Worm (Caenorhabditis elegans) whole organism, early embryonic: ENCODE results near the gene lgg-2.

Source experiments
- B0310.2 ChIP-seq: sonication (generic microtip); optimal IDR thresholded peaks from 2 replicates; lab custom pipeline; 2016; ENCODE audit warnings: mild to moderate bottlenecking, missing genetic modification characterization, missing compliant biosample characterization
- F13C5.2 ChIP-seq: sonication (generic microtip); optimal IDR thresholded peaks from 2 replicates; lab custom pipeline; 2017; ENCODE audit warnings: mild to moderate bottlenecking, missing genetic modification characterization, inconsistent platforms, missing compliant biosample characterization
- aly-1 ChIP-seq: sonication (generic microtip); optimal IDR thresholded peaks from 2 replicates; lab custom pipeline; 2016; ENCODE audit warnings: missing genetic modification characterization, missing compliant biosample characterization
- ama-1 ChIP-seq: fragments of 150-350 bp; optimal IDR thresholded peaks from 2 replicates; lab custom pipeline; 2014
- ceh-13 ChIP-seq: fragments of 200-800 bp; sonication (Bioruptor generic); optimal IDR thresholded peaks from 2 replicates; lab custom pipeline; 2018; ENCODE audit warnings: mild to moderate bottlenecking, missing genetic modification characterization, missing compliant biosample characterization
- ceh-36 ChIP-seq: sonication (generic microtip); optimal IDR thresholded peaks from 2 replicates; lab custom pipeline; 2016; ENCODE audit warnings: missing genetic modification characterization, inconsistent platforms, missing compliant biosample characterization
- ets-7 ChIP-seq: sonication (generic microtip); optimal IDR thresholded peaks from 2 replicates; lab custom pipeline; 2016; ENCODE audit warnings: missing genotype, missing genetic modification characterization, missing compliant biosample characterization
- flt-1 ChIP-seq: fragments of 200-800 bp; sonication (Bioruptor generic); IDR thresholded peaks from 2 replicates; pipeline ENCODE4 v1.3.6; 2022; ENCODE audit warnings: missing genetic modification characterization, missing compliant biosample characterization
- hmbx-1 ChIP-seq: sonication (generic microtip); optimal IDR thresholded peaks from 2 replicates; lab custom pipeline; 2016; ENCODE audit warnings: mild to moderate bottlenecking, missing genetic modification characterization, missing compliant biosample characterization
- hmg-4 ChIP-seq: fragments of 200-800 bp; sonication (Bioruptor generic); optimal IDR thresholded peaks from 2 replicates; lab custom pipeline; 2018; ENCODE audit warnings: mild to moderate bottlenecking, missing genetic modification characterization, missing compliant biosample characterization
- hnd-1 ChIP-seq: sonication (generic microtip); optimal IDR thresholded peaks from 2 replicates; lab custom pipeline; 2016; ENCODE audit warnings: missing genetic modification characterization, missing compliant biosample characterization
- pes-1 ChIP-seq: fragments of 200-800 bp; sonication (Bioruptor generic); IDR thresholded peaks from 2 replicates; pipeline ENCODE4 v1.3.6; 2022; ENCODE audit warnings: missing genetic modification reagents, missing genetic modification characterization, missing compliant biosample characterization
- scrt-1 ChIP-seq: fragments of 200-800 bp; sonication (Bioruptor generic); IDR thresholded peaks from 2 replicates; pipeline ENCODE4 v1.3.6; 2022; ENCODE audit warnings: missing genetic modification characterization, missing compliant biosample characterization
- sea-1 ChIP-seq: fragments of 200-800 bp; sonication (Bioruptor generic); conservative IDR thresholded peaks from 2 replicates; pipeline ENCODE4 v1.3.6; 2022; ENCODE audit warnings: missing genetic modification characterization, missing compliant biosample characterization
- tbx-11 ChIP-seq: fragments of 200-800 bp; sonication (Bioruptor generic); IDR thresholded peaks from 2 replicates; pipeline ENCODE4 v1.3.6; 2022; ENCODE audit warnings: missing genetic modification characterization, missing compliant biosample characterization
- tbx-37 ChIP-seq: fragments of 200-800 bp; sonication (Bioruptor generic); conservative IDR thresholded peaks from 2 replicates; pipeline ENCODE4 v1.3.6; 2022; ENCODE audit warnings: missing genetic modification reagents, missing genetic modification characterization, missing compliant biosample characterization
- tra-4 ChIP-seq: sonication (generic microtip); optimal IDR thresholded peaks from 2 replicates; lab custom pipeline; 2017; ENCODE audit warnings: missing genetic modification characterization, missing compliant biosample characterization

lgg-2 gene

ce11 chrIV:10935853-10936491, at the start of gene lgg-2:
Gene lgg-2, minus strand, starts transcription at chrIV:10935903.
- TF ChIP-seq pes-1 (GFP tag; lab: Robert Waterston, UW) (no peak), hmg-4 (GFP tag; lab: Kevin White, UChicago) (peak; percentile 45)

ce11 chrIV:10981761-10982160, 46.1 kb upstream of the lgg-2 start, which contains the start of gene Y43E12A.2:
Gene Y43E12A.2, plus strand, starts transcription at chrIV:10982061.
- TF ChIP-seq sea-1 (GFP tag; lab: Robert Waterston, UW) (no peak), tra-4 (tag; lab: Kevin White, UChicago) (no peak), ets-7 (no peak)

ce11 chrIV:10980628-10981027, 44.9 kb upstream of the lgg-2 start:
- TF ChIP-seq tbx-11 (no peak), pes-1 (GFP tag; lab: Robert Waterston, UW) (no peak), ets-7 (no peak), ceh-36 (tag; lab: Kevin White, UChicago) (no peak), ceh-13 (GFP tag; lab: Kevin White, UChicago) (no peak), scrt-1 (GFP tag; lab: Robert Waterston, UW) (no peak), F13C5.2 (tag; lab: Kevin White, UChicago) (no peak), aly-1 (tag; lab: Kevin White, UChicago) (no peak)

- TF ChIP-seq sea-1 (GFP tag; lab: Robert Waterston, UW) (no peak), ceh-13 (GFP tag; lab: Kevin White, UChicago) (no peak), tbx-37 (GFP tag; lab: Robert Waterston, UW) (no peak), hnd-1 (tag; lab: Kevin White, UChicago) (no peak), ama-1 (lab: Kevin White, UChicago) (no peak), ceh-36 (tag; lab: Kevin White, UChicago) (no peak), aly-1 (tag; lab: Kevin White, UChicago) (no peak), pes-1 (GFP tag; lab: Robert Waterston, UW) (no peak), tbx-11 (no peak), hmg-4 (GFP tag; lab: Kevin White, UChicago) (no peak), F13C5.2 (tag; lab: Kevin White, UChicago) (no peak)
These were observed 44.0 kb upstream of the lgg-2 start for ce11 chrIV:10979689-10980088.

- TF ChIP-seq aly-1 (tag; lab: Kevin White, UChicago), result no peak
- no peak for TF ChIP-seq pes-1 (GFP tag; lab: Robert Waterston, UW)
- no peak for TF ChIP-seq hmg-4 (GFP tag; lab: Kevin White, UChicago)
- TF ChIP-seq scrt-1 (GFP tag; lab: Robert Waterston, UW), result no peak
- TF ChIP-seq F13C5.2 (tag; lab: Kevin White, UChicago), result no peak
- TF ChIP-seq tbx-11, result no peak
- TF ChIP-seq ceh-36 (tag; lab: Kevin White, UChicago), result no peak
These were observed 42.9 kb upstream of the lgg-2 start for ce11 chrIV:10978641-10979040.

DNA sequence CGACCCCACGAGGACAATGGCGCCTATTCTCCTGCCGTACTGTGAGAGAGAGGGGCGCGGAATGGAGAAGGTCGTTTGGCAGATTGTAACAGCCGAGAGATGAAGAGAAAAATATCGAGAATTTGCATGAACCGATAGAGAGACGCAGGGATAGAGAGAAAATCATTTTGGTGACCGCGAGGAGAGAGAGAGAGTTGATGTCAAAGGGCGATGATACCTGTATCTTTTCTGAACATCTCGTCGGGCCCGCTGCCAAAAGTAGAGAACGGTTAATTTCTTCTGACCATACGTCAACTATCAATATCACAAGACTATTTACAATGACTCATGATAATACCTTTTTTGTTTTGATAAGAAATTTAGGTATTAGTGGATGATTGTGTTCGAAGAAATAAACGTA, 40.3 kb upstream of the lgg-2 start:
- TF ChIP-seq ets-7 (no peak), ceh-36 (tag; lab: Kevin White, UChicago) (no peak), B0310.2 (tag; lab: Kevin White, UChicago) (no peak)

- TF ChIP-seq hmbx-1 (tag; lab: Kevin White, UChicago) (no peak), tra-4 (tag; lab: Kevin White, UChicago) (no peak), hmg-4 (GFP tag; lab: Kevin White, UChicago) (no peak), ceh-36 (tag; lab: Kevin White, UChicago) (no peak), aly-1 (tag; lab: Kevin White, UChicago) (no peak), scrt-1 (GFP tag; lab: Robert Waterston, UW) (no peak), hnd-1 (tag; lab: Kevin White, UChicago) (no peak), B0310.2 (tag; lab: Kevin White, UChicago) (no peak), F13C5.2 (tag; lab: Kevin White, UChicago) (no peak), ceh-13 (GFP tag; lab: Kevin White, UChicago) (no peak), sea-1 (GFP tag; lab: Robert Waterston, UW) (no peak)
These were observed 36.0 kb upstream of the lgg-2 start for ce11 chrIV:10971636-10972199.

DNA sequence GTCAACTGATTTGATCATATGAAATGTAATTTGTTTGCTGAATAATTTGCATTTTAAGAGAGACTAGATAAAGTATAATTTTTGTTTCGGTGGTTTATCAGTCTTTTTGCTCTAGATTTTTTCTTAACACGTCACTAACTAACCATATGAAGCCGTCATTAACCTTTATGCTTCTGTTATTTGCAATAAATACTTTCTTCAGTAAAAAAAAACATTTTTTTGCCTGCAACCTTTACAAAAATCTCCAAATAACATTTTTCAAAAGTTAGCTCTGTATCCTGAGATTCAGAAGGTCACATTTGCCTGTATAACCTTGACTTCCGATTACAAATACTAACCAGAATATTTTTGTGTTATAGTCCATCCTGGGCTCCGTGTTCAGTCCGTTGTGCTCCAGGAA, 35.1 kb upstream of the lgg-2 start:
- no peak for TF ChIP-seq pes-1 (GFP tag; lab: Robert Waterston, UW)
- no peak for TF ChIP-seq aly-1 (tag; lab: Kevin White, UChicago)
- no peak for TF ChIP-seq ets-7
- TF ChIP-seq hnd-1 (tag; lab: Kevin White, UChicago), result no peak
- TF ChIP-seq tra-4 (tag; lab: Kevin White, UChicago), result no peak
- TF ChIP-seq B0310.2 (tag; lab: Kevin White, UChicago), result no peak
- TF ChIP-seq tbx-37 (GFP tag; lab: Robert Waterston, UW), result no peak
- no peak for TF ChIP-seq ceh-36 (tag; lab: Kevin White, UChicago)
- no peak for TF ChIP-seq ceh-13 (GFP tag; lab: Kevin White, UChicago)
- no peak for TF ChIP-seq hmg-4 (GFP tag; lab: Kevin White, UChicago)
- no peak for TF ChIP-seq sea-1 (GFP tag; lab: Robert Waterston, UW)
- TF ChIP-seq F13C5.2 (tag; lab: Kevin White, UChicago), result no peak
- TF ChIP-seq tbx-11, result no peak
- TF ChIP-seq ama-1 (lab: Kevin White, UChicago), result no peak
- TF ChIP-seq scrt-1 (GFP tag; lab: Robert Waterston, UW), result no peak
- no peak for TF ChIP-seq flt-1
